Fruit fly (Drosophila melanogaster) whole organism, embryonic: ENCODE data around the gene CG42541.

ENCODE experiments used
- C15 ChIP-seq: fragments of 200-800 bp; sonication (Bioruptor generic); IDR thresholded peaks from 3 replicates; pipeline ENCODE4 v1.3.6; 2022; ENCODE audit warnings: missing biosample characterization, missing genetic modification characterization
- CG1024 ChIP-seq: fragments of 200-800 bp; sonication (Bioruptor generic); IDR thresholded peaks from 2 replicates; pipeline ENCODE4 v1.3.6; 2022; ENCODE audit warnings: missing biosample characterization, missing genetic modification characterization
- CG10654 ChIP-seq: fragments of 200-800 bp; sonication (Bioruptor generic); optimal IDR thresholded peaks from 2 replicates; lab custom pipeline; 2016; ENCODE audit warnings: missing biosample characterization, missing genetic modification characterization
- CG11085 ChIP-seq: fragments of 200-800 bp; sonication (Bioruptor generic); IDR thresholded peaks from 2 replicates; pipeline ENCODE4 v1.3.6; 2022; ENCODE audit warnings: missing biosample characterization, missing genetic modification characterization
- CG11723 ChIP-seq: fragments of 200-800 bp; sonication (Bioruptor generic); optimal IDR thresholded peaks from 2 replicates; lab custom pipeline; 2017; ENCODE audit warnings: missing biosample characterization, mild to moderate bottlenecking, missing genetic modification characterization
- CG12391 ChIP-seq: fragments of 200-800 bp; sonication (Bioruptor generic); optimal IDR thresholded peaks from 3 replicates; lab custom pipeline; 2018; ENCODE audit warnings: missing biosample characterization, mild to moderate bottlenecking, missing genetic modification characterization, moderate library complexity
- CG13123 ChIP-seq: fragments of 200-800 bp; sonication (Bioruptor generic); optimal IDR thresholded peaks from 2 replicates; lab custom pipeline; 2016; ENCODE audit warnings: missing biosample characterization, missing genetic modification characterization
- CG13424 ChIP-seq: fragments of 200-800 bp; sonication (Bioruptor generic); optimal IDR thresholded peaks from 2 replicates; lab custom pipeline; 2019; ENCODE audit warnings: missing biosample characterization, mild to moderate bottlenecking, missing genetic modification characterization, moderate library complexity
- CG13775 ChIP-seq: fragments of 200-800 bp; sonication (Bioruptor generic); optimal IDR thresholded peaks from 3 replicates; lab custom pipeline; 2017; ENCODE audit warnings: missing biosample characterization, mild to moderate bottlenecking, missing genetic modification characterization
- CG14441 ChIP-seq: fragments of 200-800 bp; sonication (Bioruptor generic); IDR thresholded peaks from 2 replicates; pipeline ENCODE4 v1.3.6; 2022; ENCODE audit warnings: missing biosample characterization, missing genetic modification characterization
- CG17359 ChIP-seq: fragments of 200-800 bp; sonication (Bioruptor generic); optimal IDR thresholded peaks from 3 replicates; lab custom pipeline; 2018; ENCODE audit warnings: missing biosample characterization, mild to moderate bottlenecking, missing genetic modification characterization, moderate library complexity
- CG17568 ChIP-seq: fragments of 200-800 bp; sonication (Bioruptor generic); optimal IDR thresholded peaks from 2 replicates; lab custom pipeline; 2018; ENCODE audit warnings: missing biosample characterization, mild to moderate bottlenecking, missing genetic modification characterization, moderate library complexity
- CG1792 ChIP-seq: fragments of 200-800 bp; sonication (Bioruptor generic); optimal IDR thresholded peaks from 2 replicates; lab custom pipeline; 2016; ENCODE audit warnings: missing biosample characterization, missing genetic modification characterization
- CG18011 ChIP-seq: fragments of 200-800 bp; sonication (Bioruptor generic); optimal IDR thresholded peaks from 2 replicates; lab custom pipeline; 2017; ENCODE audit warnings: missing biosample characterization, missing genetic modification characterization, mild to moderate bottlenecking, moderate library complexity, missing genotype
- CG32767 ChIP-seq: fragments of 200-800 bp; sonication (Bioruptor generic); IDR thresholded peaks from 2 replicates; pipeline ENCODE4 v1.3.6; 2022; ENCODE audit warnings: missing biosample characterization, missing genetic modification characterization
- CG3726 ChIP-seq: fragments of 200-800 bp; sonication (Bioruptor generic); IDR thresholded peaks from 3 replicates; pipeline ENCODE4, ENCODE4 v1.3.6; 2022; ENCODE audit warnings: missing biosample characterization, missing genetic modification characterization
- CG43689 ChIP-seq: fragments of 200-800 bp; sonication (Bioruptor generic); IDR thresholded peaks from 2 replicates; pipeline ENCODE4 v1.3.6; 2022; ENCODE audit warnings: missing biosample characterization, missing genetic modification characterization
- CG4404 ChIP-seq: fragments of 200-800 bp; sonication (Bioruptor generic); IDR thresholded peaks from 2 replicates; pipeline ENCODE4 v1.3.6; 2022; ENCODE audit warnings: missing biosample characterization, missing genetic modification characterization
- CG5245 ChIP-seq: fragments of 200-800 bp; sonication (Bioruptor generic); optimal IDR thresholded peaks from 3 replicates; lab custom pipeline; 2016; ENCODE audit warnings: missing biosample characterization, missing genetic modification characterization
- CG6683 ChIP-seq: fragments of 200-800 bp; sonication (Bioruptor generic); optimal IDR thresholded peaks from 2 replicates; lab custom pipeline; 2017; ENCODE audit warnings: missing biosample characterization, mild to moderate bottlenecking, missing genetic modification characterization, missing genetic modification reagents
- CG6689 ChIP-seq: fragments of 200-800 bp; sonication (Bioruptor generic); IDR thresholded peaks from 2 replicates; pipeline ENCODE4 v1.3.6; 2022; ENCODE audit warnings: missing biosample characterization, missing genetic modification characterization
- CG6765 ChIP-seq: fragments of 200-800 bp; sonication (Bioruptor generic); optimal IDR thresholded peaks from 3 replicates; lab custom pipeline; 2017; ENCODE audit warnings: missing biosample characterization, mild to moderate bottlenecking, missing genetic modification characterization
- CG7271 ChIP-seq: fragments of 200-800 bp; sonication (Bioruptor generic); optimal IDR thresholded peaks from 2 replicates; lab custom pipeline; 2018; ENCODE audit warnings: missing biosample characterization, mild to moderate bottlenecking, missing genetic modification characterization, moderate library complexity
- Dip2 ChIP-seq: fragments of 200-800 bp; sonication (Bioruptor generic); IDR thresholded peaks from 2 replicates; pipeline ENCODE4 v1.3.6; 2022; ENCODE audit warnings: missing biosample characterization, missing genetic modification characterization
- Ets65A ChIP-seq: fragments of 200-800 bp; sonication (Bioruptor generic); peaks from one replicate; lab custom pipeline; 2016; ENCODE audit warnings: missing biosample characterization, missing genetic modification characterization
- HmgZ ChIP-seq: fragments of 200-800 bp; sonication (Bioruptor generic); optimal IDR thresholded peaks from 2 replicates; lab custom pipeline; 2018; ENCODE audit warnings: missing biosample characterization, mild to moderate bottlenecking, missing genetic modification characterization
- Lpt ChIP-seq: fragments of >200 bp; optimal IDR thresholded peaks from 2 replicates; lab custom pipeline; 2018; ENCODE audit warnings: missing biosample characterization, missing genetic modification characterization
- NC2α ChIP-seq: fragments of 200-800 bp; sonication (Bioruptor generic); optimal IDR thresholded peaks from 2 replicates; lab custom pipeline; 2016; ENCODE audit warnings: missing biosample characterization, missing genetic modification characterization
- NFAT ChIP-seq: fragments of 200-800 bp; sonication (Bioruptor generic); IDR thresholded peaks from 2 replicates; pipeline ENCODE4 v1.3.6; 2022; ENCODE audit warnings: missing biosample characterization, missing genetic modification characterization
- Oaz ChIP-seq: fragments of 200-800 bp; sonication (Bioruptor generic); IDR thresholded peaks from 2 replicates; pipeline ENCODE4 v1.3.6; 2022; ENCODE audit warnings: missing biosample characterization, missing genetic modification characterization
- Opbp ChIP-seq: fragments of 200-800 bp; sonication (Bioruptor generic); IDR thresholded peaks from 3 replicates; pipeline ENCODE4 v1.3.6; 2022; ENCODE audit warnings: missing biosample characterization, missing genetic modification characterization; ENCODE audit not compliant: partially characterized antibody
- Ssrp ChIP-seq: fragments of 200-800 bp; sonication (Bioruptor generic); optimal IDR thresholded peaks from 2 replicates; lab custom pipeline; 2018; ENCODE audit warnings: missing biosample characterization, mild to moderate bottlenecking, missing genetic modification characterization, moderate library complexity
- TFAM ChIP-seq: fragments of 200-800 bp; sonication (Bioruptor generic); optimal IDR thresholded peaks from 2 replicates; lab custom pipeline; 2017; ENCODE audit warnings: missing biosample characterization, missing genetic modification characterization, inconsistent platforms
- cas ChIP-seq: fragments of 200-800 bp; sonication (Bioruptor generic); IDR thresholded peaks from 2 replicates; pipeline ENCODE4 v1.3.6; 2022; ENCODE audit warnings: missing biosample characterization, missing genetic modification characterization
- crc ChIP-seq: fragments of 200-800 bp; sonication (Bioruptor generic); optimal IDR thresholded peaks from 2 replicates; lab custom pipeline; 2016; ENCODE audit warnings: missing biosample characterization, missing genetic modification characterization
- dan ChIP-seq: fragments of 200-800 bp; sonication (Bioruptor generic); IDR thresholded peaks from 2 replicates; pipeline ENCODE4 v1.3.6; 2022; ENCODE audit warnings: missing biosample characterization, missing genetic modification characterization
- dmrt99B ChIP-seq: fragments of 200-800 bp; sonication (Bioruptor generic); optimal IDR thresholded peaks from 2 replicates; lab custom pipeline; 2018; ENCODE audit warnings: missing biosample characterization, mild to moderate bottlenecking, missing genetic modification characterization, moderate library complexity
- eve ChIP-seq, 2 experiments: fragments of >200 bp; optimal IDR thresholded peaks; 2 replicates each; lab custom pipeline; 2017; ENCODE audit warnings: missing biosample characterization in 2 of 2, missing genetic modification characterization in 2 of 2
- gsb-n ChIP-seq: fragments of 200-800 bp; sonication (Bioruptor generic); optimal IDR thresholded peaks from 3 replicates; lab custom pipeline; 2018; ENCODE audit warnings: missing biosample characterization, mild to moderate bottlenecking, missing genetic modification characterization
- gt ChIP-seq: fragments of 200-800 bp; sonication (Bioruptor generic); IDR thresholded peaks from 2 replicates; pipeline ENCODE4 v1.3.6; 2022; ENCODE audit warnings: missing biosample characterization, missing genetic modification characterization
- hkb ChIP-seq, 2 experiments: fragments of 200-800 bp in 1 of 2; fragments of >200 bp in 1 of 2; sonication (Bioruptor generic) in 1 of 2; IDR thresholded peaks in 1 of 2; optimal IDR thresholded peaks in 1 of 2; 2 replicates each; pipeline versions ENCODE4 v1.3.6 to Lab custom; 2017 to 2022; ENCODE audit warnings: missing biosample characterization in 1 of 2, missing genetic modification characterization in 1 of 2
- inv ChIP-seq: fragments of 200-800 bp; sonication (Bioruptor generic); IDR thresholded peaks from 2 replicates; pipeline ENCODE4 v1.3.6; 2022; ENCODE audit warnings: missing biosample characterization, missing genetic modification characterization; ENCODE audit not compliant: partially characterized antibody
- jigr1 ChIP-seq: fragments of 200-800 bp; sonication (Bioruptor generic); IDR thresholded peaks from 3 replicates; pipeline ENCODE4 v1.3.6; 2022; ENCODE audit warnings: missing biosample characterization, missing genetic modification characterization
- nau ChIP-seq: fragments of 200-800 bp; sonication (Bioruptor generic); optimal IDR thresholded peaks from 3 replicates; lab custom pipeline; 2017; ENCODE audit warnings: missing biosample characterization, mild to moderate bottlenecking, missing genetic modification characterization, missing genetic modification reagents
- pfk ChIP-seq: fragments of 200-800 bp; sonication (Bioruptor generic); optimal IDR thresholded peaks from 2 replicates; lab custom pipeline; 2018; ENCODE audit warnings: missing biosample characterization, mild to moderate bottlenecking, missing genetic modification characterization, moderate library complexity
- pum ChIP-seq: fragments of 200-800 bp; sonication (Bioruptor generic); optimal IDR thresholded peaks from 2 replicates; lab custom pipeline; 2016; ENCODE audit warnings: missing biosample characterization, missing genetic modification characterization
- rib ChIP-seq: fragments of 200-800 bp; sonication (Bioruptor generic); IDR thresholded peaks from 2 replicates; pipeline ENCODE4 v1.3.6; 2022; ENCODE audit warnings: missing biosample characterization, missing genetic modification characterization
- trem ChIP-seq: fragments of 200-800 bp; optimal IDR thresholded peaks from 3 replicates; lab custom pipeline; 2019; ENCODE audit warnings: missing biosample characterization, mild to moderate bottlenecking, missing genetic modification characterization, moderate library complexity
- tx ChIP-seq: fragments of 200-800 bp; sonication (Bioruptor generic); optimal IDR thresholded peaks from 2 replicates; lab custom pipeline; 2016; ENCODE audit warnings: missing biosample characterization, missing genetic modification characterization
- vvl ChIP-seq: fragments of 200-800 bp; sonication (Bioruptor generic); IDR thresholded peaks from 2 replicates; pipeline ENCODE4 v1.3.6; 2022; ENCODE audit warnings: missing biosample characterization, missing genetic modification characterization

Gene CG42541

DNA sequence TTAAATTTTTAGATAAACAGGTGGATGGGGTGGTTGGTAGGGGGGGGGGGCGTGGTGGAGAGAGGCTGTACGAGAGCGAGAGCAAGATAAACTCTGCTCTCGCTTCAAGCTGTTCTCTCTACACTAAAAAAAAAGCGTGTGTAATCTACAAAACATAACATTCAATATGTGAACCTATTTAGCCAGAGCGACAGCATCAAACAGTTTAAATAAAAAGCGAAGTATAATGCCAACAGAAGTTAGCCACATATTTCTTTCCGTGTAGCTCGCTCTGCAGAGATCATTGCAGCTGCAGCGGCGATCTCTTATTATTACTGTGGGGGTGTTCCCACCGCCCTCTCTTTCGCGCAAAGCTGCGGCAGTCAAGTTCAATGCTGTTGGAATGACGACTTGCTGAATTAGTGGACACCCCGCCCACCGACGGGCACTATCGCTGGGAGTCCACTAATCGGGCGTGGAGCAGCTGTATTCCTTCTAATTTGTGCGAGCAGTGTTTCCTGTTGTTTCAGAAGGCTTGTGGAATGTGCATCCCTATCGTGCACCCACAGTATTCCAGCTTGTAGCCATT, 61.8 kb downstream of the CG42541 start, which contains the start of gene CG2930 (continued):
- TF ChIP-seq gsb-n (peak; percentile 81), CG32767 (peak; percentile 62; the same call in 1 of the 2 replicates), CG6683 (GFP tag; lab: Kevin White, UChicago) (peak; percentile 54), tx (GFP tag; lab: Kevin White, UChicago) (peak; percentile 69), vvl (GFP tag; lab: Robert Waterston, UW) (peak; percentile 96), CG17359 (tag; lab: Kevin White, UChicago) (peak; percentile 87), cas (peak; percentile 30; the same call in 1 of the 2 replicates), CG5245 (GFP tag; lab: Kevin White, UChicago) (peak; percentile 91), CG4404 (GFP tag; lab: Robert Waterston, UW) (peak; percentile 63), CG43689 (peak; percentile 76), CG6689 (peak; percentile 85), TFAM (GFP tag; lab: Kevin White, UChicago) (peak; percentile 49), NC2α (GFP tag; lab: Kevin White, UChicago) (peak; percentile 67), CG1792 (GFP tag; lab: Kevin White, UChicago) (peak; percentile 75), pfk (GFP tag; lab: Kevin White, UChicago) (no peak), NFAT (GFP tag; lab: Robert Waterston, UW) (peak; percentile 60), CG13424 (tag; lab: Kevin White, UChicago) (peak; percentile 86), trem (tag; lab: Kevin White, UChicago) (peak; percentile 57), CG18011 (GFP tag; lab: Kevin White, UChicago) (peak; percentile 19), dmrt99B (tag; lab: Kevin White, UChicago) (peak; percentile 86), CG13123 (GFP tag; lab: Kevin White, UChicago) (peak; percentile 66), CG13775 (GFP tag; lab: Kevin White, UChicago) (peak; percentile 73), CG14441 (GFP tag; lab: Robert Waterston, UW) (peak; percentile 90), CG10654 (GFP tag; lab: Kevin White, UChicago) (peak; percentile 83), hkb (optimal IDR thresholded peaks at IDR 0.05; lab: Kevin White, UChicago) (no peak), hkb (GFP tag; IDR thresholded peaks at IDR 0.05; lab: Robert Waterston, UW) (peak; percentile 93), CG12391 (tag; lab: Kevin White, UChicago) (peak; percentile 85), eve (GFP tag; optimal IDR thresholded peaks at IDR 0.05; lab: Kevin White, UChicago) (peak in 1 of 2 experiments; percentile 60), gt (peak; percentile 82), jigr1 (GFP tag; lab: Robert Waterston, UW) (no peak; the same call in 1 of the 3 replicates), Dip2 (GFP tag; lab: Robert Waterston, UW) (no peak), C15 (GFP tag; lab: Robert Waterston, UW) (0 out of 3 replicates have a peak, but pooled peaks have one; percentile 19), inv (GFP tag; lab: Robert Waterston, UW) (no peak), CG7271 (peak; percentile 12), Ssrp (peak; percentile 81), Oaz (GFP tag; lab: Robert Waterston, UW) (peak; percentile 82), CG11085 (peak; percentile 54; the same call in 1 of the 2 replicates), CG6765 (GFP tag; lab: Kevin White, UChicago) (peak; percentile 5), CG11723 (GFP tag; lab: Kevin White, UChicago) (peak; percentile 70), nau (peak; percentile 73), HmgZ (tag; lab: Kevin White, UChicago) (peak; percentile 28), Opbp (GFP tag; lab: Robert Waterston, UW) (no peak), dan (GFP tag; lab: Robert Waterston, UW) (peak; percentile 69), rib (no peak), pum (GFP tag; lab: Kevin White, UChicago) (peak; percentile 80), crc (GFP tag; lab: Kevin White, UChicago) (peak; percentile 57), CG1024 (GFP tag; lab: Robert Waterston, UW) (peak; percentile 83), CG3726 (GFP tag; lab: Robert Waterston, UW) (peak; percentile 90), CG17568 (GFP tag; lab: Kevin White, UChicago) (peak; percentile 71), Ets65A (GFP tag; lab: Kevin White, UChicago) (peak; percentile 96), Lpt (no peak)
